Worm (Caenorhabditis elegans) whole organism, early embryonic: Measurements from ENCODE around the gene str-60.

Experiments used
- F13C5.2 ChIP-seq: sonication (generic microtip); optimal IDR thresholded peaks from 2 replicates; lab custom pipeline; 2017; ENCODE audit warnings: mild to moderate bottlenecking, missing genetic modification characterization, inconsistent platforms, missing compliant biosample characterization
- ama-1 ChIP-seq: fragments of 150-350 bp; optimal IDR thresholded peaks from 2 replicates; lab custom pipeline; 2014
- flt-1 ChIP-seq: fragments of 200-800 bp; sonication (Bioruptor generic); IDR thresholded peaks from 2 replicates; pipeline ENCODE4 v1.3.6; 2022; ENCODE audit warnings: missing genetic modification characterization, missing compliant biosample characterization
- hmbx-1 ChIP-seq: sonication (generic microtip); optimal IDR thresholded peaks from 2 replicates; lab custom pipeline; 2016; ENCODE audit warnings: mild to moderate bottlenecking, missing genetic modification characterization, missing compliant biosample characterization
- hmg-4 ChIP-seq: fragments of 200-800 bp; sonication (Bioruptor generic); optimal IDR thresholded peaks from 2 replicates; lab custom pipeline; 2018; ENCODE audit warnings: mild to moderate bottlenecking, missing genetic modification characterization, missing compliant biosample characterization
- pes-1 ChIP-seq: fragments of 200-800 bp; sonication (Bioruptor generic); IDR thresholded peaks from 2 replicates; pipeline ENCODE4 v1.3.6; 2022; ENCODE audit warnings: missing genetic modification reagents, missing genetic modification characterization, missing compliant biosample characterization
- tra-4 ChIP-seq: sonication (generic microtip); optimal IDR thresholded peaks from 2 replicates; lab custom pipeline; 2017; ENCODE audit warnings: missing genetic modification characterization, missing compliant biosample characterization

DNA sequence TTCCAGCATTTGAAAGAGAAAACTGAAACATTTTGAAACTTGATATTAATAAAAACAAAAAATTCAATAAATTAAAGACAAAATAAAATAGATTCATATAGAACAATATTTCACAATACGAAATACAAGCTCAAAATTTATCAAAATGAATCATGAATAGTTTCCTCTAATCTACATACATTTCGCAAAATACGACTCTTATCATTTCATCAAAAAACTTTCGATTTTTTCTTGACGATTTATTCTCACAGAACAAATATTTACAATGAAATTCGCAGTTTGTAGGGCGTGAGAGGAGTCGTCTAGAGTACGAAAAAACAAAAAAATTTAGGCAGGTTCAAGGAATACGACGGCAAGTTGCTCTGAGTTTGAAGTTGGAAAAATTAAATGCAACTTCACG is 7.7 kb upstream of the str-60 start:
- TF ChIP-seq ama-1 (lab: Kevin White, UChicago) (no peak), F13C5.2 (tag; lab: Kevin White, UChicago) (no peak), tra-4 (tag; lab: Kevin White, UChicago) (no peak), hmg-4 (no peak), flt-1 (no peak), hmbx-1 (tag; lab: Kevin White, UChicago) (no peak), pes-1 (GFP tag; lab: Robert Waterston, UW) (no peak)
